Fruit fly (Drosophila melanogaster): ENCODE data around the gene baf.

dm6 chr2L:8004072-8004471, 25.2 kb upstream of the baf start, which contains the start of gene Wwox:
- TF ChIP-seq net (GFP tag; optimal IDR thresholded peaks at IDR 0.05): no peak
- no peak for TF ChIP-seq Hr38 (GFP tag; optimal IDR thresholded peaks at IDR 0.05)
- no peak for TF ChIP-seq Smox (GFP tag; optimal IDR thresholded peaks at IDR 0.05)
- TF ChIP-seq CG10669 (GFP tag; optimal IDR thresholded peaks at IDR 0.05): no peak
